Worm (Caenorhabditis elegans) whole organism, L4/young adult: ENCODE data around the gene B0546.4.

ENCODE experiments used
- W03F9.2 ChIP-seq: fragments of 150-350 bp; optimal IDR thresholded peaks from 2 replicates; lab custom pipeline; 2014; ENCODE audit warnings: missing biosample characterization, missing genetic modification characterization
- dao-5 ChIP-seq: sonication (generic microtip); optimal IDR thresholded peaks from 2 replicates; lab custom pipeline; 2016; ENCODE audit warnings: missing genotype, missing genetic modification characterization, moderate library complexity, missing compliant biosample characterization
- him-1 ChIP-seq: sonication (generic microtip); optimal IDR thresholded peaks from 2 replicates; lab custom pipeline; 2016; ENCODE audit warnings: missing genotype, missing genetic modification reagents, missing genetic modification characterization, missing compliant biosample characterization

DNA sequence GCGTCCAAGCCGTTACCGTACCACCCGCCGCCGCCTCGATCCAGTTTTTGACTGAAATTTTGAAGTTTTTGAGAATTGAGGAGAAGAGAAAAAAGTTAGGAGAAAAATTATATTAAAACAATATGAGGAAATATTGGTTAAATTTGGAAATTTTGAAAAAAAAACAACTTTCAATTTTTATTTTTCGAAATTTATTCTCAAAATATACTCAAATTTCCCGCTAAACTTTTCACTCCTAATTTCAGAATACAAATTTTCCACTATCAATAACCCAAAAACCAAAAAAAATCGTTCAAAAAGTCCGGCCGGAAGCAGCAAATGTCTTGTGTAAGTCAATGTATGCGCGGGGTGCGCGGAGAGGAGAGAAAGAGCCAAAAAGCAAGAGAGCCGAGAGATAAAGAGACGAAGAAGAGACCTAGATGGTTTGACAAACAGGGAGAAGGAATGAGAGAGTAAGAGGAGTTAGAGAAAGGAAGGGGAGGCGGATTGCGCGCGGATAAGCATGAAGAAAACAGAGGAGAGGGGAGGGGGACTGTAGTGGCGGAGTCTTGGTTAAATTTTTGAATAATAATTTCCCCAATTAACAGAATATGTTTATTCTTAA, 33.9 kb downstream of the B0546.4 start, which contains the start of gene elks-1:
- TF ChIP-seq him-1 (tag; lab: Kevin White, UChicago) (no peak), W03F9.2 (tag; lab: Kevin White, UChicago) (no peak), dao-5 (no peak)
